Worm (Caenorhabditis elegans) whole organism, L3 larva: ENCODE results near the gene slt-1.

Experiments
- ama-1 ChIP-seq: fragments of 150-350 bp; optimal IDR thresholded peaks from 2 replicates; lab custom pipeline; 2018
- fkh-10 ChIP-seq: sonication (generic microtip); optimal IDR thresholded peaks from 2 replicates; lab custom pipeline; 2017; ENCODE audit warnings: missing biosample characterization, missing genetic modification reagents, missing genetic modification characterization
- fkh-2 ChIP-seq: fragments of 150-350 bp; optimal IDR thresholded peaks from 2 replicates; lab custom pipeline; 2014; ENCODE audit warnings: missing biosample characterization, missing genetic modification reagents, missing genetic modification characterization
- jun-1 ChIP-seq: fragments of 150-350 bp; optimal IDR thresholded peaks from 2 replicates; lab custom pipeline; 2014; ENCODE audit warnings: missing biosample characterization, missing genetic modification reagents, missing genetic modification characterization
- nhr-23 ChIP-seq: fragments of 150-350 bp; optimal IDR thresholded peaks from 2 replicates; lab custom pipeline; 2014; ENCODE audit warnings: missing biosample characterization, missing genetic modification reagents, missing genetic modification characterization
- nhr-237 ChIP-seq: fragments of 150-350 bp; optimal IDR thresholded peaks from 2 replicates; lab custom pipeline; 2014; ENCODE audit warnings: missing biosample characterization, missing genetic modification characterization
- nhr-76 ChIP-seq: fragments of 150-350 bp; sonication (generic microtip); optimal IDR thresholded peaks from 5 replicates; lab custom pipeline; 2014; ENCODE audit warnings: missing biosample characterization, missing genetic modification characterization
- pha-4 ChIP-seq: fragments of 150-350 bp; optimal IDR thresholded peaks from 2 replicates; lab custom pipeline; 2014; ENCODE audit warnings: missing biosample characterization, missing genetic modification reagents, missing genetic modification characterization
- pqm-1 ChIP-seq: fragments of 150-350 bp; optimal IDR thresholded peaks from 2 replicates; lab custom pipeline; 2017; ENCODE audit warnings: missing biosample characterization, missing genetic modification characterization, inconsistent platforms
- unc-62 ChIP-seq: fragments of 150-350 bp; sonication (generic microtip); optimal IDR thresholded peaks from 4 replicates; lab custom pipeline; 2014; ENCODE audit warnings: missing biosample characterization, missing genetic modification reagents, missing genetic modification characterization
- ztf-11 ChIP-seq: fragments of 150-350 bp; optimal IDR thresholded peaks from 2 replicates; lab custom pipeline; 2014; ENCODE audit warnings: missing biosample characterization, missing genetic modification characterization

ce11 chrX:14680474-14680873 lies 6.3 kb downstream of the slt-1 start:
- TF ChIP-seq fkh-2 (tag; lab: Kevin White, UChicago) = no peak
- TF ChIP-seq unc-62 (GFP tag; lab: Kevin White, UChicago) = no peak
- no peak for TF ChIP-seq nhr-76
- no peak for TF ChIP-seq jun-1 (tag; lab: Kevin White, UChicago)
- no peak for TF ChIP-seq pha-4 (tag; lab: Kevin White, UChicago)
- TF ChIP-seq ztf-11 = no peak
- no peak for TF ChIP-seq fkh-10 (GFP tag; lab: Kevin White, UChicago)
- no peak for TF ChIP-seq nhr-237 (tag; lab: Kevin White, UChicago)
- no peak for TF ChIP-seq ama-1 (lab: Kevin White, UChicago)
- TF ChIP-seq pqm-1 = no peak
- TF ChIP-seq nhr-23 (tag; lab: Kevin White, UChicago) = no peak
